Worm (Caenorhabditis elegans) whole organism, young adult: Measurements from ENCODE around the gene srh-92.

ENCODE experiments used
- B0336.3 ChIP-seq: fragments of 200-800 bp; sonication (Bioruptor generic); IDR thresholded peaks from 2 replicates; pipeline ENCODE4 v1.3.6; 2022; ENCODE audit warnings: missing genetic modification characterization, missing compliant biosample characterization
- C06A6.2 ChIP-seq: fragments of 200-800 bp; sonication (Bioruptor generic); conservative IDR thresholded peaks from 2 replicates; pipeline ENCODE4 v1.3.6; 2022; ENCODE audit warnings: missing genetic modification characterization, missing compliant biosample characterization
- C17E4.6 ChIP-seq: fragments of 200-800 bp; sonication (Bioruptor generic); IDR thresholded peaks from 2 replicates; pipeline ENCODE4 v1.3.6; 2022; ENCODE audit warnings: missing genetic modification reagents, missing genetic modification characterization, missing compliant biosample characterization
- F33H1.4 ChIP-seq: fragments of 200-800 bp; sonication (Bioruptor generic); IDR thresholded peaks from 2 replicates; pipeline ENCODE4 v1.3.6; 2022; ENCODE audit warnings: missing genetic modification reagents, missing genetic modification characterization, missing compliant biosample characterization
- F37B4.10 ChIP-seq: fragments of 200-800 bp; sonication (Bioruptor generic); IDR thresholded peaks from 2 replicates; pipeline ENCODE4 v1.3.6; 2022; ENCODE audit warnings: missing genetic modification characterization, missing compliant biosample characterization
- F57A8.1 ChIP-seq: fragments of 200-800 bp; sonication (Bioruptor generic); optimal IDR thresholded peaks from 2 replicates; lab custom pipeline; 2018; ENCODE audit warnings: mild to moderate bottlenecking, missing genetic modification characterization, moderate library complexity, missing compliant biosample characterization
- K12H6.12 ChIP-seq: fragments of 200-800 bp; sonication (Bioruptor generic); optimal IDR thresholded peaks from 2 replicates; lab custom pipeline; 2018; ENCODE audit warnings: mild to moderate bottlenecking, missing genetic modification characterization, missing compliant biosample characterization
- Y53F4B.3 ChIP-seq: fragments of 200-800 bp; sonication (Bioruptor generic); IDR thresholded peaks from 2 replicates; pipeline ENCODE4 v1.3.6; 2022; ENCODE audit warnings: missing genetic modification reagents, missing genetic modification characterization, missing compliant biosample characterization
- Y53G8AR.9 ChIP-seq: fragments of 200-800 bp; sonication (Bioruptor generic); conservative IDR thresholded peaks from 2 replicates; pipeline ENCODE4 v1.3.6; 2022; ENCODE audit warnings: missing genetic modification reagents, missing genetic modification characterization, missing compliant biosample characterization
- akir-1 ChIP-seq: fragments of 200-800 bp; sonication (Bioruptor generic); optimal IDR thresholded peaks from 2 replicates; lab custom pipeline; 2018; ENCODE audit warnings: mild to moderate bottlenecking, missing genetic modification characterization, moderate library complexity, missing compliant biosample characterization
- atf-7 ChIP-seq: sonication (generic microtip); optimal IDR thresholded peaks from 2 replicates; lab custom pipeline; 2017; ENCODE audit warnings: mild to moderate bottlenecking, missing genetic modification characterization, missing compliant biosample characterization
- athp-1 ChIP-seq: sonication (generic microtip); optimal IDR thresholded peaks from 2 replicates; lab custom pipeline; 2017; ENCODE audit warnings: mild to moderate bottlenecking, missing genetic modification characterization, missing compliant biosample characterization
- attf-5 ChIP-seq: fragments of 200-800 bp; sonication (Bioruptor generic); optimal IDR thresholded peaks from 2 replicates; lab custom pipeline; 2018; ENCODE audit warnings: mild to moderate bottlenecking, missing genetic modification characterization, missing compliant biosample characterization
- attf-6 ChIP-seq: fragments of 200-800 bp; sonication (Bioruptor generic); IDR thresholded peaks from 2 replicates; pipeline ENCODE4 v1.3.6; 2022; ENCODE audit warnings: missing genetic modification reagents, missing genetic modification characterization, missing compliant biosample characterization
- bed-2 ChIP-seq: fragments of 200-800 bp; sonication (Bioruptor generic); IDR thresholded peaks from 2 replicates; pipeline ENCODE4 v1.3.6; 2022; ENCODE audit warnings: missing genetic modification reagents, missing genetic modification characterization, missing compliant biosample characterization
- ccch-3 ChIP-seq: fragments of 200-800 bp; sonication (Bioruptor generic); optimal IDR thresholded peaks from 2 replicates; lab custom pipeline; 2018; ENCODE audit warnings: mild to moderate bottlenecking, missing genetic modification characterization, missing compliant biosample characterization
- cebp-2 ChIP-seq: fragments of 200-800 bp; sonication (Bioruptor generic); IDR thresholded peaks from 2 replicates; pipeline ENCODE4 v1.3.6; 2022; ENCODE audit warnings: missing genetic modification characterization, missing compliant biosample characterization
- ceh-79 ChIP-seq: sonication (generic microtip); optimal IDR thresholded peaks from 2 replicates; lab custom pipeline; 2017; ENCODE audit warnings: mild to moderate bottlenecking, missing genetic modification characterization, missing compliant biosample characterization
- ceh-91 ChIP-seq: fragments of 200-800 bp; sonication (Bioruptor generic); IDR thresholded peaks from 2 replicates; pipeline ENCODE4 v1.3.6; 2022; ENCODE audit warnings: missing genetic modification reagents, missing genetic modification characterization, missing compliant biosample characterization
- chd-7 ChIP-seq: sonication (generic microtip); optimal IDR thresholded peaks from 2 replicates; lab custom pipeline; 2016; ENCODE audit warnings: mild to moderate bottlenecking, missing genetic modification characterization, moderate library complexity, missing compliant biosample characterization
- dox-1 ChIP-seq: fragments of 200-800 bp; sonication (Bioruptor generic); IDR thresholded peaks from 2 replicates; pipeline ENCODE4 v1.3.6; 2022; ENCODE audit warnings: missing genetic modification reagents, missing genetic modification characterization, missing compliant biosample characterization
- dpl-1 ChIP-seq: fragments of 150-350 bp; optimal IDR thresholded peaks from 2 replicates; lab custom pipeline; 2014; ENCODE audit warnings: missing biosample characterization, missing genetic modification reagents, missing genetic modification characterization
- ekl-4 ChIP-seq: fragments of 200-800 bp; sonication (Bioruptor generic); IDR thresholded peaks from 2 replicates; pipeline ENCODE4 v1.3.6; 2022; ENCODE audit warnings: missing genetic modification reagents, missing genetic modification characterization, missing compliant biosample characterization
- him-1 ChIP-seq: sonication (generic microtip); optimal IDR thresholded peaks from 2 replicates; lab custom pipeline; 2016; ENCODE audit warnings: missing genotype, missing genetic modification reagents, missing genetic modification characterization, missing compliant biosample characterization
- hlh-12 ChIP-seq: sonication (generic microtip); optimal IDR thresholded peaks from 2 replicates; lab custom pipeline; 2016; ENCODE audit warnings: missing genetic modification characterization, missing compliant biosample characterization
- hsf-1 ChIP-seq: fragments of 200-800 bp; sonication (Bioruptor generic); IDR thresholded peaks from 2 replicates; pipeline ENCODE4 v1.3.6; 2022; ENCODE audit warnings: missing genetic modification reagents, missing genetic modification characterization, missing compliant biosample characterization
- lag-1 ChIP-seq: fragments of 200-800 bp; sonication (Bioruptor generic); IDR thresholded peaks from 2 replicates; pipeline ENCODE4 v1.3.6; 2022; ENCODE audit warnings: missing genetic modification reagents, missing genetic modification characterization, missing compliant biosample characterization
- lsy-27 ChIP-seq: sonication (generic microtip); optimal IDR thresholded peaks from 2 replicates; lab custom pipeline; 2017; ENCODE audit warnings: missing genetic modification characterization, mild to moderate bottlenecking, missing compliant biosample characterization, antibody characterized with exemption, missing genotype, borderline replicate concordance; ENCODE audit not compliant: insufficient read depth
- madf-10 ChIP-seq: sonication (generic microtip); optimal IDR thresholded peaks from 2 replicates; lab custom pipeline; 2016; ENCODE audit warnings: mild to moderate bottlenecking, missing genetic modification characterization, missing compliant biosample characterization
- madf-6 ChIP-seq: fragments of 200-800 bp; sonication (Bioruptor generic); IDR thresholded peaks from 2 replicates; pipeline ENCODE4 v1.3.6; 2022; ENCODE audit warnings: missing genetic modification reagents, missing genetic modification characterization, missing compliant biosample characterization
- madf-8 ChIP-seq: fragments of 200-800 bp; sonication (Bioruptor generic); conservative IDR thresholded peaks from 2 replicates; pipeline ENCODE4 v1.3.6; 2022; ENCODE audit warnings: missing genetic modification reagents, missing genetic modification characterization, missing compliant biosample characterization
- nhr-120 ChIP-seq: fragments of 200-800 bp; sonication (Bioruptor generic); IDR thresholded peaks from 2 replicates; pipeline ENCODE4 v1.3.6; 2022; ENCODE audit warnings: missing genetic modification characterization, missing compliant biosample characterization
- nhr-179 ChIP-seq: sonication (generic microtip); optimal IDR thresholded peaks from 2 replicates; lab custom pipeline; 2016; ENCODE audit warnings: mild to moderate bottlenecking, missing genetic modification characterization, missing compliant biosample characterization
- nhr-27 ChIP-seq: fragments of 200-800 bp; sonication (Bioruptor generic); optimal IDR thresholded peaks from 2 replicates; lab custom pipeline; 2018; ENCODE audit warnings: mild to moderate bottlenecking, missing genetic modification characterization, moderate library complexity, missing compliant biosample characterization
- nhr-80 ChIP-seq: sonication (generic microtip); optimal IDR thresholded peaks from 2 replicates; lab custom pipeline; 2016; ENCODE audit warnings: missing genetic modification characterization, missing compliant biosample characterization
- rec-8 ChIP-seq, 2 experiments: sonication (generic microtip); optimal IDR thresholded peaks; 2 replicates each; lab custom pipeline; 2016; ENCODE audit warnings: mild to moderate bottlenecking in 2 of 2, missing genetic modification characterization in 2 of 2, missing genetic modification reagents in 2 of 2, missing genotype in 2 of 2, missing biosample characterization in 1 of 2, missing compliant biosample characterization in 1 of 2, moderate library complexity in 1 of 2
- snpc-1.3 ChIP-seq: sonication (generic microtip); optimal IDR thresholded peaks from 2 replicates; lab custom pipeline; 2017; ENCODE audit warnings: missing genetic modification characterization, mild to moderate bottlenecking, missing compliant biosample characterization, antibody characterized with exemption, moderate library complexity, missing genotype, missing genetic modification reagents; ENCODE audit not compliant: insufficient read depth
- snpc-3.4 ChIP-seq: sonication (generic microtip); optimal IDR thresholded peaks from 2 replicates; lab custom pipeline; 2017; ENCODE audit warnings: missing genetic modification characterization, mild to moderate bottlenecking, missing compliant biosample characterization, antibody characterized with exemption, moderate library complexity, missing genotype, missing genetic modification reagents
- somi-1 ChIP-seq: fragments of 200-800 bp; sonication (Bioruptor generic); optimal IDR thresholded peaks from 2 replicates; lab custom pipeline; 2018; ENCODE audit warnings: mild to moderate bottlenecking, missing genetic modification characterization, missing compliant biosample characterization
- sptf-2 ChIP-seq: fragments of 200-800 bp; sonication (Bioruptor generic); optimal IDR thresholded peaks from 2 replicates; lab custom pipeline; 2018; ENCODE audit warnings: mild to moderate bottlenecking, missing genetic modification characterization, missing compliant biosample characterization
- tlf-1 ChIP-seq: fragments of 200-800 bp; sonication (Bioruptor generic); optimal IDR thresholded peaks from 2 replicates; lab custom pipeline; 2018; ENCODE audit warnings: mild to moderate bottlenecking, missing genetic modification characterization, missing compliant biosample characterization
- unc-62 ChIP-seq: fragments of 150-350 bp; optimal IDR thresholded peaks from 2 replicates; lab custom pipeline; 2014; ENCODE audit warnings: missing biosample characterization, missing genetic modification reagents, missing genetic modification characterization
- zfh-2 ChIP-seq: fragments of 200-800 bp; sonication (Bioruptor generic); conservative IDR thresholded peaks from 2 replicates; pipeline ENCODE4 v1.3.6; 2022; ENCODE audit warnings: missing genetic modification reagents, missing genetic modification characterization, missing compliant biosample characterization
- ztf-3 ChIP-seq: fragments of 200-800 bp; sonication (Bioruptor generic); optimal IDR thresholded peaks from 2 replicates; lab custom pipeline; 2018; ENCODE audit warnings: mild to moderate bottlenecking, missing genetic modification characterization, missing compliant biosample characterization
- ztf-6 ChIP-seq: fragments of 200-800 bp; sonication (Bioruptor generic); IDR thresholded peaks from 2 replicates; pipeline ENCODE4 v1.3.6; 2022; ENCODE audit warnings: missing genetic modification reagents, missing genetic modification characterization, missing compliant biosample characterization

srh-92 gene

DNA sequence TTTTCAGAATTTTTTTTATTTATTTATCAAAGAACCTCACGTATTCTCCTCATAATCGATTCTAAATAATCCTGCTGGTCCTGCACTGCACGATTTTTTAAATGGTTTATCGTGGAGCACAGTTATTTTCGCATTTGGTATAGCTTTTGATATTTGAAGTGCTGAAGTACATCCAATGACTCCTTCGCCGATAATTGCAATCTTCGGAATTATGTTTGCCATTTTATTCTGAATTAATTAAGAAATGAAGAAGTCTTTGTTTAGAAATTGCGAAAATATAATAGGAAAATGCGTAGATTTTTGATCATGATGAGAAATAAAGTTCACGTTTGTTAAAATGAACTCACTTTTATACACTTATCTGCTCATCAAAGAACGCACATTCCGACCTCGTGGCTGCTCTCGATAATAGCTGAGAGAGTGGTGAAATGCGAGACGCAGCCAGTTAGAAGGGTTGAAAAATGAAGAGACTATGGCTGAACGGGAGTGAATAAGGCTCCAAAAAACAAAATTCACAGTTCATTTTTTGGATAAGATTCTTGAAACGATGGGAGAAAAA is 25.9 kb downstream of the srh-92 start (continued):
- TF ChIP-seq athp-1 (no peak), ceh-91 (GFP tag; lab: Robert Waterston, UW) (no peak), attf-5 (peak; percentile 32), attf-6 (no peak), madf-8 (GFP tag; lab: Robert Waterston, UW) (no peak), C17E4.6 (GFP tag; lab: Robert Waterston, UW) (no peak), K12H6.12 (tag; lab: Kevin White, UChicago) (peak; percentile 50), atf-7 (tag; lab: Kevin White, UChicago) (no peak), hlh-12 (tag; lab: Kevin White, UChicago) (no peak), C06A6.2 (GFP tag; lab: Robert Waterston, UW) (no peak), somi-1 (GFP tag; lab: Kevin White, UChicago) (peak; percentile 50), unc-62 (GFP tag; lab: Kevin White, UChicago) (no peak), ekl-4 (GFP tag; lab: Robert Waterston, UW) (no peak; the same call in 1 of the 2 replicates), cebp-2 (GFP tag; lab: Robert Waterston, UW) (no peak), Y53G8AR.9 (GFP tag; lab: Robert Waterston, UW) (peak; percentile 36; the same call in 1 of the 2 replicates), ccch-3 (GFP tag; lab: Kevin White, UChicago) (no peak), him-1 (tag; lab: Kevin White, UChicago) (no peak), akir-1 (no peak), zfh-2 (no peak), madf-10 (tag; lab: Kevin White, UChicago) (peak; percentile 24), tlf-1 (GFP tag; lab: Kevin White, UChicago) (peak; percentile 13), nhr-80 (tag; lab: Kevin White, UChicago) (peak; percentile 45), snpc-1.3 (no peak), lag-1 (GFP tag; lab: Robert Waterston, UW) (no peak), nhr-27 (tag; lab: Kevin White, UChicago) (no peak), dox-1 (GFP tag; lab: Robert Waterston, UW) (no peak), nhr-179 (tag; lab: Kevin White, UChicago) (no peak), nhr-120 (GFP tag; lab: Robert Waterston, UW) (no peak), hsf-1 (no peak), ceh-79 (tag; lab: Kevin White, UChicago) (no peak)

DNA sequence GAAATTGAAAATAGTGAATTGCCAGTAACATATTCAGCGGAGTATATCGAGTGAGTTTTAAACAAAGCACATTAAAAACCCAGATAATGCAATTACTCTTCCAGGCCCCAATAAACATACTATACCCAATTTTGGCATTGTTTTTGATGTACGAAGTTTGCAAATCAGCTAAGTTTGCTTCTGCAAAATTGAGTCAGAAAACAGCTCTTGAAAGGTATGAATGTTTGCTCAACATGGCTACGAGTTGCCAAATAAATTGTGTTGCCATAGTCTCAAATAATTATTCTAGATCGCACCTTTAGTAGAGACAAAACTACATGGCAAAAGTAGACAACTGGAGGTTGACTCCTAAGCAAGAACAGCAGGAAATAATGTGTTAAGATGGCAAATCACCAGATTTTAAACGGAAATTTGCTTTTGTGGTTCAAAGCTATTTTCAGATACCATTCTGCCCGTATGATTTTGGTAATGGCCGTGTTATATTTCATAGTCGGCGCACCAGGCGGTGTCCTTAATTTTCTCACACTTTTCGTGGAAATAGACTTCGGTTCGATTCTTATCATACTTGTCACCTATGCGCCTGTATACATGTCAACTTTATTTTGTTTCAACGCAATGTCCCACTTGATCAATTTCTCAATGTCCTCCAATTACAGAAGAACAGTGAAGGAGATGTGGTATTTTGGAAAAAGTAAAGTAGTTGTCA is 28.2 kb downstream of the srh-92 start:
- TF ChIP-seq snpc-3.4 (tag; lab: Kevin White, UChicago) (no peak), unc-62 (GFP tag; lab: Kevin White, UChicago) (no peak), him-1 (tag; lab: Kevin White, UChicago) (no peak), F37B4.10 (GFP tag; lab: Robert Waterston, UW) (no peak), dpl-1 (GFP tag; lab: Kevin White, UChicago) (no peak), bed-2 (GFP tag; lab: Robert Waterston, UW) (no peak), akir-1 (no peak), Y53F4B.3 (GFP tag; lab: Robert Waterston, UW) (no peak), nhr-27 (tag; lab: Kevin White, UChicago) (peak; percentile 33), ceh-91 (GFP tag; lab: Robert Waterston, UW) (no peak), F57A8.1 (GFP tag; lab: Kevin White, UChicago) (no peak), lsy-27 (no peak), ztf-3 (peak; percentile 22), nhr-120 (GFP tag; lab: Robert Waterston, UW) (no peak), sptf-2 (GFP tag; lab: Kevin White, UChicago) (no peak), dox-1 (GFP tag; lab: Robert Waterston, UW) (peak; percentile 65), F33H1.4 (GFP tag; lab: Robert Waterston, UW) (no peak), B0336.3 (GFP tag; lab: Robert Waterston, UW) (peak; percentile 67), nhr-179 (tag; lab: Kevin White, UChicago) (no peak), chd-7 (tag; lab: Kevin White, UChicago) (peak; percentile 82), rec-8 (tag; optimal IDR thresholded peaks at IDR 0.05; lab: Kevin White, UChicago) (no peak), K12H6.12 (tag; lab: Kevin White, UChicago) (peak; percentile 2), madf-6 (GFP tag; lab: Robert Waterston, UW) (peak; percentile 22; the same call in 1 of the 2 replicates), somi-1 (GFP tag; lab: Kevin White, UChicago) (no peak), ztf-6 (GFP tag; lab: Robert Waterston, UW) (no peak)
